Worm (Caenorhabditis elegans): ENCODE data around the gene F40F4.7.

F40F4.7 gene

DNA sequence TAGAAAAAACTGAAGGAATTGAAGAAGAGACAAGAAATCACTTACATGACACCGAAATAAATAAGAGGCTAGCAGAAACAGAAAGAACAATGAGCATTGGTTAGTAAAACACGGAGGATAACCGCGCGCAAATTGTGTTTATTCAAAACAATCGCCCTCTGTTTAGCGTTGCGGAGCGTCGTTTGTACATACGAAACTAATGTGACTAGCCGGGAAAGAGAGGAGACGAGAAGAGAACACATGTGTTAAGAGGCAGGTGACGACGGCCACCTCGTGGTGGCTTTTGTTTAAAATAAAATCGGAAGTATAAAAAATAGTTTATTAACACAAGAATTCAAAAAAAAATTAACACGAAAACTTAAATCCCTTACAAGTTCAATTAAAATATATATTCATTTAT is at the start of gene F40F4.7:
Gene F40F4.7, minus strand, starts transcription at position 122 of the 400 bp plus-strand sequence.
- TF ChIP-seq npax-4 (tag; optimal IDR thresholded peaks at IDR 0.05): no peak
- TF ChIP-seq sdc-2 (tag; optimal IDR thresholded peaks at IDR 0.05): peak; percentile 7
- peak; percentile 61 for TF ChIP-seq unc-55 (GFP tag; optimal IDR thresholded peaks at IDR 0.05)
- peak; percentile 57 for TF ChIP-seq tbx-2 (tag; optimal IDR thresholded peaks at IDR 0.05)
- peak; percentile 54 for TF ChIP-seq nfya-1 (tag; optimal IDR thresholded peaks at IDR 0.05)
- no peak for TF ChIP-seq lim-6 (tag; optimal IDR thresholded peaks at IDR 0.05)
- peak; percentile 18 for TF ChIP-seq ceh-34 (tag; optimal IDR thresholded peaks at IDR 0.05)
- TF ChIP-seq ceh-18 (tag; optimal IDR thresholded peaks at IDR 0.05): peak; percentile 12
- TF ChIP-seq syd-9 (tag; optimal IDR thresholded peaks at IDR 0.05): no peak
- no peak for TF ChIP-seq Y22D7AL.16 (tag; optimal IDR thresholded peaks at IDR 0.05)
- TF ChIP-seq hlh-8 (tag; optimal IDR thresholded peaks at IDR 0.05): peak; percentile 51
- peak; percentile 91 for TF ChIP-seq hlh-30 (tag; optimal IDR thresholded peaks at IDR 0.05; ENCODE audit: insufficient read depth)
- TF ChIP-seq unc-42 (tag; optimal IDR thresholded peaks at IDR 0.05): peak; percentile 72
- peak; percentile 41 for TF ChIP-seq ceh-31 (tag; optimal IDR thresholded peaks at IDR 0.05)
- no peak for TF ChIP-seq hlh-15 (tag; optimal IDR thresholded peaks at IDR 0.05)
- peak; percentile 29 for TF ChIP-seq rnt-1 (tag; optimal IDR thresholded peaks at IDR 0.05)

DNA sequence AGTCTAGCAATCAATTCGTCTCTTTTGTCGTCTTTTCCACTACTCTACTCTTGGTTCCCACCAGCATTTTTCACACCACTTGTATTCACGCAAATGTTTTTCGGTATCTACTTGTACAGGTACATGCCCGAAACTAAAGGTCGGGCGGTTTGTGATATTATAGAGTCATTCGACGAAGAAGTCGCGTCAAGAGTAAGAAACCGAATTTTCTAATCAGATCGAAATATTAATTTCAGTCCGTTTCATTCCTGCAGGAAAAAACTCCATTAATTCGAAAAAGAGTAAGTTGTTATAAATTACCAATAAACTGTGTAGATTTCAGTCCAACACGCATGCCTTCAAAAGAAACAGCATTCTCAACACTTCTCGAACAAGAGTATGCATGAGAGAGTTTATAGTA is 46.2 kb upstream of the F40F4.7 start:
- TF ChIP-seq hlh-15 (tag; optimal IDR thresholded peaks at IDR 0.05) (no peak), K09A11.1 (tag; optimal IDR thresholded peaks at IDR 0.05; ENCODE audit: insufficient read depth) (no peak), mec-3 (tag; optimal IDR thresholded peaks at IDR 0.05; ENCODE audit: borderline replicate concordance) (no peak), ztf-16 (tag; optimal IDR thresholded peaks at IDR 0.05) (no peak), C08G9.2 (tag; optimal IDR thresholded peaks at IDR 0.05) (no peak), tbx-7 (tag; optimal IDR thresholded peaks at IDR 0.05) (no peak), nhr-232 (tag; optimal IDR thresholded peaks at IDR 0.05) (no peak), elt-2 (tag; optimal IDR thresholded peaks at IDR 0.05) (no peak)

DNA sequence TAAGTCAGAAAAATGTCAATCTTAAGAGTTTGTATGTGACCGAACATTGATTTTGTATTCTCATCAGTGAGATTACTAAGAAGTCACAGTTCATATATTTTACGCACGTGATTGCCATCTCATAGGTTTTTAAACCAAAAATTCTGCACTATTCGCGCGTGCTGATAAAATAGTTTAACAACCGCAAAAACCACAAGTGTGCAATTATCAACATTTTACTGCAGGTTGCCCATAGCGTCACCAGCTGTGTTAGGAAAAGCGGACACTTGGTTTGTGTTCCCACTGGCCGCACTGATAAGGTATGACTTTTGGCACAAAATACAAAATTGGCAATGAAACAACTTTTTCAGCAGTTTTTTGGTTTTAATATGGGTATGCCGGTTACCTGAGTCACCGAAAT is 44.4 kb upstream of the F40F4.7 start:
- TF ChIP-seq ztf-16 (tag; optimal IDR thresholded peaks at IDR 0.05): no peak
- TF ChIP-seq elt-2 (tag; optimal IDR thresholded peaks at IDR 0.05): peak; percentile 53
- TF ChIP-seq rnt-1 (tag; optimal IDR thresholded peaks at IDR 0.05): no peak

DNA sequence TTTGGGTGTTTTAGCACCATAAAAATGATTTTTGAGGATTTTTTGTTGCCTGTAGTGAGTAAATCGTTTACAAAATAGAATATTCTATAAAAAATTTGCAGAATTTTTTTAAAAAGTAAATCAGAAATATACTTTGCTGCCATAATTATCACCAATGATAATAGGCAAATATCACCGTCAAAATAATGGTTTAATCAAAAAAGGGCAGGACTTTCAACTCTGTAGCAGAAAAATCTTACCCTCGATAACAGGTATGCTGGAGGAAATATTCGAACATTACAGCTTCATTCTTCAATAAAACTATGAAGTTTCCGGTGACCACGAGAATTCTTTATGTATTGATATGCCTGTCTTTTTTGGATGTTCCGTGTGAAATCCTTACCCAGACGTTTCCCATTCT is 43.5 kb upstream of the F40F4.7 start, which contains the start of gene K09C4.4:
Gene K09C4.4, plus strand, starts transcription at position 301 of the 400 bp plus-strand sequence.
- TF ChIP-seq ceh-24 (tag; optimal IDR thresholded peaks at IDR 0.05) (no peak), ztf-16 (tag; optimal IDR thresholded peaks at IDR 0.05) (no peak), elt-4 (tag; optimal IDR thresholded peaks at IDR 0.05) (no peak), ceh-19 (GFP tag; optimal IDR thresholded peaks at IDR 0.05) (no peak), Y22D7AL.16 (tag; optimal IDR thresholded peaks at IDR 0.05) (no peak), lin-11 (tag; optimal IDR thresholded peaks at IDR 0.05) (no peak), ceh-2 (tag; optimal IDR thresholded peaks at IDR 0.05) (no peak), ahr-1 (tag; optimal IDR thresholded peaks at IDR 0.05) (no peak), zip-5 (tag; optimal IDR thresholded peaks at IDR 0.05) (no peak), pha-4 (tag; optimal IDR thresholded peaks at IDR 0.05) (no peak), lim-6 (tag; optimal IDR thresholded peaks at IDR 0.05) (no peak), ceh-30 (tag; optimal IDR thresholded peaks at IDR 0.05) (no peak), ceh-34 (tag; optimal IDR thresholded peaks at IDR 0.05) (no peak)

DNA sequence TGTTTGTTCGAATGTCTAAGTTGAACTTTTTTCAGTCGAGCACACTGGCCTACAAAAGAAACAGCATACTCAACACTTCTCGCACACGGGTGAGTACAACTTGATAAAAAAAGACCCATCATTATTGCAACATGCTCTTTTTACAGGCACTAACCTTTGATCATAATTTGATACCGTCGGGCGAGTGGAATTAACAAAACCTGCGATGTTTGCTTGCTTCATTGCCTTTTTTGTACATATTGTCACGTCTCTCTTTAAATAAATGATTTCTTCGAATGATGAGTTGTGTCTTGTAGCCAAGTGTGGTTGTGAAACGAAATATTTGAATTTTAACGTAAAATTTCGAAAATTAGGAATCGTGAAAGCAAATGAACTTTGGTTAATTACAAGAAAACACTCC is 39.7 kb upstream of the F40F4.7 start:
- no peak for TF ChIP-seq ceh-6 (GFP tag; optimal IDR thresholded peaks at IDR 0.05)
- TF ChIP-seq tbx-2 (tag; optimal IDR thresholded peaks at IDR 0.05): no peak
- TF ChIP-seq unc-55 (GFP tag; optimal IDR thresholded peaks at IDR 0.05): no peak
- TF ChIP-seq hlh-30 (tag; optimal IDR thresholded peaks at IDR 0.05; ENCODE audit: insufficient read depth): no peak
- TF ChIP-seq C38D4.7 (GFP tag; optimal IDR thresholded peaks at IDR 0.05): no peak

Measured in whole organism, late embryonic.